Fruit fly (Drosophila melanogaster) whole organism, embryonic: ENCODE results near the gene mRpL20.

Experiments
- Ada2b ChIP-seq: fragments of 200-800 bp; sonication (Bioruptor generic); IDR thresholded peaks from 2 replicates; pipeline ENCODE4 v1.3.6; 2022; ENCODE audit warnings: missing biosample characterization, missing genetic modification characterization
- CG10209 ChIP-seq: fragments of 200-800 bp; sonication (Bioruptor generic); optimal IDR thresholded peaks from 3 replicates; lab custom pipeline; 2017; ENCODE audit warnings: missing biosample characterization, mild to moderate bottlenecking, missing genetic modification characterization, missing genetic modification reagents
- CG1024 ChIP-seq: fragments of 200-800 bp; sonication (Bioruptor generic); IDR thresholded peaks from 2 replicates; pipeline ENCODE4 v1.3.6; 2022; ENCODE audit warnings: missing biosample characterization, missing genetic modification characterization
- CG12104 ChIP-seq: fragments of 200-800 bp; sonication (Bioruptor generic); optimal IDR thresholded peaks from 3 replicates; lab custom pipeline; 2016; ENCODE audit warnings: missing biosample characterization, missing genetic modification characterization
- CG12769 ChIP-seq: fragments of 200-800 bp; sonication (Bioruptor generic); optimal IDR thresholded peaks from 2 replicates; lab custom pipeline; 2019; ENCODE audit warnings: missing biosample characterization, mild to moderate bottlenecking, missing genetic modification characterization, moderate library complexity
- CG13287 ChIP-seq: fragments of 200-800 bp; sonication (Bioruptor generic); IDR thresholded peaks from 2 replicates; pipeline ENCODE4 v1.3.6; 2022; ENCODE audit warnings: missing biosample characterization, missing genetic modification characterization; ENCODE audit not compliant: partially characterized antibody
- CG14710 ChIP-seq: fragments of 200-800 bp; sonication (Bioruptor generic); optimal IDR thresholded peaks from 3 replicates; lab custom pipeline; 2019; ENCODE audit warnings: missing biosample characterization, mild to moderate bottlenecking, missing genetic modification characterization, moderate library complexity
- CG14860 ChIP-seq: fragments of 200-800 bp; sonication (Bioruptor generic); IDR thresholded peaks from 3 replicates; pipeline ENCODE4 v1.3.6; 2022; ENCODE audit warnings: missing biosample characterization, missing genetic modification characterization; ENCODE audit not compliant: partially characterized antibody
- CG14965 ChIP-seq: fragments of 200-800 bp; sonication (Bioruptor generic); optimal IDR thresholded peaks from 2 replicates; lab custom pipeline; 2016; ENCODE audit warnings: missing biosample characterization, missing genetic modification characterization, borderline replicate concordance
- CG16815 ChIP-seq: fragments of 200-800 bp; sonication (Bioruptor generic); optimal IDR thresholded peaks from 3 replicates; lab custom pipeline; 2017; ENCODE audit warnings: missing biosample characterization, mild to moderate bottlenecking, missing genetic modification characterization
- CG2889 ChIP-seq: fragments of 200-800 bp; sonication (Bioruptor generic); IDR thresholded peaks from 3 replicates; pipeline ENCODE4 v1.3.6; 2022; ENCODE audit warnings: missing biosample characterization, missing genetic modification characterization
- CG34422 ChIP-seq: fragments of 200-800 bp; sonication (Bioruptor generic); IDR thresholded peaks from 3 replicates; pipeline ENCODE4 v1.3.6; 2022; ENCODE audit warnings: missing biosample characterization, missing genetic modification characterization
- CG4424 ChIP-seq: fragments of 200-800 bp; sonication (Bioruptor generic); optimal IDR thresholded peaks from 3 replicates; lab custom pipeline; 2016; ENCODE audit warnings: missing biosample characterization, missing genetic modification characterization
- CG6254 ChIP-seq: fragments of 200-800 bp; sonication (Bioruptor generic); optimal IDR thresholded peaks from 3 replicates; lab custom pipeline; 2017; ENCODE audit warnings: mild to moderate bottlenecking, missing biosample characterization, missing genetic modification reagents, missing genetic modification characterization
- CG7271 ChIP-seq: fragments of 200-800 bp; sonication (Bioruptor generic); optimal IDR thresholded peaks from 2 replicates; lab custom pipeline; 2018; ENCODE audit warnings: missing biosample characterization, mild to moderate bottlenecking, missing genetic modification characterization, moderate library complexity
- CG9797 ChIP-seq: fragments of 200-800 bp; sonication (Bioruptor generic); optimal IDR thresholded peaks from 3 replicates; lab custom pipeline; 2018; ENCODE audit warnings: missing biosample characterization, mild to moderate bottlenecking, missing genetic modification characterization
- CrebB ChIP-seq: fragments of 200-800 bp; sonication (Bioruptor generic); optimal IDR thresholded peaks from 3 replicates; lab custom pipeline; 2018; ENCODE audit warnings: missing biosample characterization, mild to moderate bottlenecking, missing genetic modification characterization
- E2f1 ChIP-seq: fragments of 200-800 bp; sonication (Bioruptor generic); IDR thresholded peaks from 2 replicates; pipeline ENCODE4 v1.3.6; 2022; ENCODE audit warnings: missing biosample characterization, missing genetic modification characterization
- HLH4C ChIP-seq: fragments of 200-800 bp; sonication (Bioruptor generic); IDR thresholded peaks from 3 replicates; pipeline ENCODE4 v1.3.6; 2022; ENCODE audit warnings: missing biosample characterization, missing genetic modification characterization; ENCODE audit not compliant: partially characterized antibody
- Hr78 ChIP-seq, 2 experiments: fragments of 200-800 bp in 1 of 2; fragments of >200 bp in 1 of 2; sonication (Bioruptor generic) in 1 of 2; optimal IDR thresholded peaks; 2 replicates each; lab custom pipeline; 2017 to 2019; ENCODE audit warnings: missing biosample characterization in 2 of 2, missing genetic modification characterization in 2 of 2, mild to moderate bottlenecking in 1 of 2, moderate library complexity in 1 of 2
- Lim3 ChIP-seq: fragments of 200-800 bp; sonication (Bioruptor generic); IDR thresholded peaks from 2 replicates; pipeline ENCODE4 v1.3.6; 2022; ENCODE audit warnings: missing biosample characterization, missing genetic modification characterization
- Mes4 ChIP-seq: fragments of 200-800 bp; sonication (Bioruptor generic); optimal IDR thresholded peaks from 2 replicates; lab custom pipeline; 2016; ENCODE audit warnings: missing biosample characterization, missing genetic modification characterization
- Myb ChIP-seq: fragments of 200-800 bp; sonication (Bioruptor generic); optimal IDR thresholded peaks from 2 replicates; lab custom pipeline; 2016; ENCODE audit warnings: missing biosample characterization, missing genetic modification characterization
- Oli ChIP-seq: fragments of 200-800 bp; sonication (Bioruptor generic); optimal IDR thresholded peaks from 2 replicates; lab custom pipeline; 2018; ENCODE audit warnings: missing biosample characterization, mild to moderate bottlenecking, missing genetic modification characterization, moderate library complexity
- Poxn ChIP-seq: fragments of 200-800 bp; sonication (Bioruptor generic); IDR thresholded peaks from 2 replicates; pipeline ENCODE4 v1.3.6; 2022; ENCODE audit warnings: missing biosample characterization, missing genetic modification characterization
- Rx ChIP-seq: fragments of 200-800 bp; sonication (Bioruptor generic); IDR thresholded peaks from 2 replicates; pipeline ENCODE4 v1.3.6; 2022; ENCODE audit warnings: missing biosample characterization, missing genetic modification characterization
- Scr ChIP-seq: fragments of 200-800 bp; sonication (Bioruptor generic); IDR thresholded peaks from 2 replicates; pipeline ENCODE4 v1.3.6; 2022; ENCODE audit warnings: missing biosample characterization, missing genetic modification characterization; ENCODE audit not compliant: partially characterized antibody
- Usf ChIP-seq: fragments of 200-800 bp; sonication (Bioruptor generic); optimal IDR thresholded peaks from 2 replicates; lab custom pipeline; 2017; ENCODE audit warnings: missing genotype, missing biosample characterization, missing genetic modification characterization
- ase ChIP-seq: fragments of 200-800 bp; sonication (Bioruptor generic); IDR thresholded peaks from 3 replicates; pipeline ENCODE4 v1.3.6; 2022; ENCODE audit warnings: missing biosample characterization, missing genetic modification characterization
- bab2 ChIP-seq: fragments of 200-800 bp; sonication (Bioruptor generic); optimal IDR thresholded peaks from 2 replicates; lab custom pipeline; 2016; ENCODE audit warnings: missing biosample characterization, missing genetic modification characterization
- btn ChIP-seq: fragments of 200-800 bp; sonication (Bioruptor generic); optimal IDR thresholded peaks from 2 replicates; lab custom pipeline; 2016; ENCODE audit warnings: missing biosample characterization, missing genetic modification characterization
- caup ChIP-seq: fragments of 200-800 bp; sonication (Bioruptor generic); optimal IDR thresholded peaks from 3 replicates; lab custom pipeline; 2017; ENCODE audit warnings: missing biosample characterization, mild to moderate bottlenecking, missing genetic modification characterization, moderate library complexity; ENCODE audit not compliant: severe bottlenecking
- danr ChIP-seq: fragments of 200-800 bp; sonication (Bioruptor generic); IDR thresholded peaks from 2 replicates; pipeline ENCODE4 v1.3.6; 2022; ENCODE audit warnings: missing biosample characterization, missing genetic modification characterization
- emc ChIP-seq: fragments of 200-800 bp; sonication (Bioruptor generic); optimal IDR thresholded peaks from 2 replicates; lab custom pipeline; 2016; ENCODE audit warnings: missing biosample characterization, missing genetic modification characterization
- eve ChIP-seq, 2 experiments: fragments of >200 bp; optimal IDR thresholded peaks; 2 replicates each; lab custom pipeline; 2017; ENCODE audit warnings: missing biosample characterization in 2 of 2, missing genetic modification characterization in 2 of 2
- eyg ChIP-seq: fragments of 200-800 bp; sonication (Bioruptor generic); optimal IDR thresholded peaks from 3 replicates; lab custom pipeline; 2016; ENCODE audit warnings: missing biosample characterization, missing genetic modification characterization
- fd102C ChIP-seq: fragments of 200-800 bp; sonication (Bioruptor generic); optimal IDR thresholded peaks from 2 replicates; lab custom pipeline; 2018; ENCODE audit warnings: missing biosample characterization, mild to moderate bottlenecking, missing genetic modification characterization, moderate library complexity
- fd64A ChIP-seq: fragments of 200-800 bp; sonication (Bioruptor generic); optimal IDR thresholded peaks from 3 replicates; lab custom pipeline; 2018; ENCODE audit warnings: missing biosample characterization, mild to moderate bottlenecking, missing genetic modification characterization
- hkb ChIP-seq, 2 experiments: fragments of 200-800 bp in 1 of 2; fragments of >200 bp in 1 of 2; sonication (Bioruptor generic) in 1 of 2; IDR thresholded peaks in 1 of 2; optimal IDR thresholded peaks in 1 of 2; 2 replicates each; pipeline versions ENCODE4 v1.3.6 to Lab custom; 2017 to 2022; ENCODE audit warnings: missing biosample characterization in 1 of 2, missing genetic modification characterization in 1 of 2
- jigr1 ChIP-seq: fragments of 200-800 bp; sonication (Bioruptor generic); IDR thresholded peaks from 3 replicates; pipeline ENCODE4 v1.3.6; 2022; ENCODE audit warnings: missing biosample characterization, missing genetic modification characterization
- klu ChIP-seq: fragments of 200-800 bp; sonication (Bioruptor generic); IDR thresholded peaks from 2 replicates; pipeline ENCODE4 v1.3.6; 2022; ENCODE audit warnings: missing biosample characterization, missing genetic modification characterization
- lbe ChIP-seq: fragments of 200-800 bp; sonication (Bioruptor generic); optimal IDR thresholded peaks from 2 replicates; lab custom pipeline; 2016; ENCODE audit warnings: missing biosample characterization, mild to moderate bottlenecking, missing genetic modification characterization
- mirr ChIP-seq: fragments of 200-800 bp; sonication (Bioruptor generic); optimal IDR thresholded peaks from 3 replicates; lab custom pipeline; 2018; ENCODE audit warnings: missing biosample characterization, mild to moderate bottlenecking, missing genetic modification characterization
- oc ChIP-seq: fragments of 200-800 bp; sonication (Bioruptor generic); optimal IDR thresholded peaks from 2 replicates; lab custom pipeline; 2018; ENCODE audit warnings: missing biosample characterization, mild to moderate bottlenecking, missing genetic modification characterization, moderate library complexity
- pb ChIP-seq: fragments of 200-800 bp; sonication (Bioruptor generic); optimal IDR thresholded peaks from 3 replicates; lab custom pipeline; 2016; ENCODE audit warnings: missing biosample characterization, missing genetic modification characterization
- psq ChIP-seq: fragments of 200-800 bp; sonication (Bioruptor generic); optimal IDR thresholded peaks from 2 replicates; lab custom pipeline; 2017; ENCODE audit warnings: missing biosample characterization, missing genetic modification characterization
- slp2 ChIP-seq: fragments of 200-800 bp; sonication (Bioruptor generic); optimal IDR thresholded peaks from 2 replicates; lab custom pipeline; 2016; ENCODE audit warnings: missing biosample characterization, missing genetic modification characterization
- tap ChIP-seq: fragments of 200-800 bp; optimal IDR thresholded peaks from 3 replicates; lab custom pipeline; 2019; ENCODE audit warnings: missing biosample characterization, mild to moderate bottlenecking, missing genetic modification characterization, moderate library complexity
- tna ChIP-seq: fragments of 200-800 bp; sonication (Bioruptor generic); IDR thresholded peaks from 2 replicates; pipeline ENCODE4 v1.3.6; 2022; ENCODE audit warnings: missing biosample characterization, missing genetic modification characterization; ENCODE audit not compliant: partially characterized antibody
- unpg ChIP-seq: fragments of 200-800 bp; sonication (Bioruptor generic); optimal IDR thresholded peaks from 3 replicates; lab custom pipeline; 2018; ENCODE audit warnings: missing biosample characterization, mild to moderate bottlenecking, missing genetic modification characterization, moderate library complexity

Gene mRpL20

DNA sequence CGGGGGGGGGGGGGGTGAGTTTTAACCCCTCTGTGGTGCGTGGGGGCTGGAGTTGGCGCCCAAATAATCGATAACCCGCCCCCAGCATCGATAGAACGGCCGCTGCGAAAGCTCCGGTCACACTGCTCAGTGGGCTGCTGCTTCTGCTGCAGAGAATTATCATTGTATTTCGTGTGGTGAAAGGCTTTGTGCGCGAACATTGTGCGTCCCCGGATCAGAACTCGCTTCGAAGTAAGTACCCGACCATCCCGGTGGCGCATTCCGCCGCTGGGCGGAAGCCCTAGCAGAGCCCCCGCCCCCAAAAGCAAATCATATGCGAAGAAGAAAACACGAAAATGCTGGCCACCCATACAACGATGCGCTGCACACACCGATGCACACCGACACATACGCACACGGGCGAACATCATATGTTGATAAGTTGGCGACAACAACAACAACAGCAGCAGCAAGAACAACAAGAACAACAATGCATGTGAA lies 26.7 kb upstream of the mRpL20 start, which contains the start of gene Syx13 (continued):
- TF ChIP-seq CG7271, result no peak
- peak; percentile 24 for TF ChIP-seq caup (GFP tag; lab: Kevin White, UChicago)
- TF ChIP-seq tap (tag; lab: Kevin White, UChicago), result no peak
- TF ChIP-seq eve (GFP tag; optimal IDR thresholded peaks at IDR 0.05; lab: Kevin White, UChicago), result no peak
- peak; percentile 14 for TF ChIP-seq CrebB (tag; lab: Kevin White, UChicago)
- no peak for TF ChIP-seq eyg (GFP tag; lab: Kevin White, UChicago)
- TF ChIP-seq E2f1 (GFP tag; lab: Robert Waterston, UW), result peak; percentile 93
- no peak for TF ChIP-seq psq (GFP tag; lab: Kevin White, UChicago)
- peak; percentile 81 for TF ChIP-seq HLH4C (GFP tag; lab: Robert Waterston, UW)
- no peak for TF ChIP-seq btn (GFP tag; lab: Kevin White, UChicago)
- peak; percentile 79 for TF ChIP-seq CG13287
- no peak for TF ChIP-seq Oli (tag; lab: Kevin White, UChicago)
- TF ChIP-seq Poxn, result no peak
- TF ChIP-seq Lim3 (GFP tag; lab: Robert Waterston, UW), result no peak
- TF ChIP-seq oc (tag; lab: Kevin White, UChicago), result peak; percentile 26
- TF ChIP-seq fd64A, result no peak
- TF ChIP-seq CG2889 (GFP tag; lab: Robert Waterston, UW), result no peak
- no peak for TF ChIP-seq Rx (GFP tag; lab: Robert Waterston, UW)
- no peak for TF ChIP-seq unpg (GFP tag; lab: Kevin White, UChicago)
- TF ChIP-seq emc (GFP tag; lab: Kevin White, UChicago), result no peak
- no peak for TF ChIP-seq Ada2b
- no peak for TF ChIP-seq CG14965
- peak in 1 of 2 experiments; percentile 1 for TF ChIP-seq Hr78 (GFP tag; optimal IDR thresholded peaks at IDR 0.05; lab: Kevin White, UChicago)
- TF ChIP-seq Mes4 (GFP tag; lab: Kevin White, UChicago), result no peak
- peak; percentile 75 for TF ChIP-seq CG14860 (GFP tag; lab: Robert Waterston, UW)
- no peak for TF ChIP-seq lbe (GFP tag; lab: Kevin White, UChicago)
- no peak for TF ChIP-seq CG6254
- TF ChIP-seq ase (GFP tag; lab: Robert Waterston, UW), result no peak
- no peak for TF ChIP-seq bab2
- TF ChIP-seq CG4424, result no peak
- TF ChIP-seq pb, result no peak
- TF ChIP-seq Usf (GFP tag; lab: Kevin White, UChicago), result no peak
- no peak for TF ChIP-seq Myb (GFP tag; lab: Kevin White, UChicago)
- no peak for TF ChIP-seq hkb (optimal IDR thresholded peaks at IDR 0.05; lab: Kevin White, UChicago)
- no peak for TF ChIP-seq hkb (GFP tag; IDR thresholded peaks at IDR 0.05; lab: Robert Waterston, UW)
- TF ChIP-seq slp2, result no peak
- peak; percentile 91 for TF ChIP-seq CG9797 (GFP tag; lab: Kevin White, UChicago)
- peak; percentile 24 for TF ChIP-seq mirr (GFP tag; lab: Kevin White, UChicago)
- no peak for TF ChIP-seq CG12104
- TF ChIP-seq Scr, result peak; percentile 77
- no peak for TF ChIP-seq fd102C (GFP tag; lab: Kevin White, UChicago)
- peak; percentile 86 for TF ChIP-seq CG34422 (GFP tag; lab: Robert Waterston, UW)
- no peak for TF ChIP-seq CG10209
- peak; percentile 44 for TF ChIP-seq CG14710 (tag; lab: Kevin White, UChicago)
- TF ChIP-seq jigr1 (GFP tag; lab: Robert Waterston, UW), result no peak
- no peak for TF ChIP-seq CG1024
- peak; percentile 72 for TF ChIP-seq tna (GFP tag; lab: Robert Waterston, UW)
- no peak for TF ChIP-seq CG16815 (GFP tag; lab: Kevin White, UChicago)
- no peak for TF ChIP-seq klu (GFP tag; lab: Robert Waterston, UW)
- peak; percentile 6 for TF ChIP-seq CG12769
- no peak for TF ChIP-seq danr (GFP tag; lab: Robert Waterston, UW)
